Worm (Caenorhabditis elegans): ENCODE measurements around the gene ltd-1.

Gene ltd-1

ce11 chrII:8124867-8125266 is 32.3 kb upstream of the ltd-1 start, which contains the start of gene ire-1 (continued):
- no peak for TF ChIP-seq unc-98 (GFP tag; IDR thresholded peaks at IDR 0.05)
- TF ChIP-seq tlp-1 (tag; optimal IDR thresholded peaks at IDR 0.05): no peak
- TF ChIP-seq nhr-71 (tag; optimal IDR thresholded peaks at IDR 0.05): peak; percentile 65
- TF ChIP-seq vab-15 (tag; optimal IDR thresholded peaks at IDR 0.05): no peak
- TF ChIP-seq blmp-1 (tag; optimal IDR thresholded peaks at IDR 0.05): peak; percentile 49
- TF ChIP-seq mab-9 (GFP tag; IDR thresholded peaks at IDR 0.05): no peak
- no peak for TF ChIP-seq grh-1 (GFP tag; IDR thresholded peaks at IDR 0.05)
- no peak for TF ChIP-seq ceh-63 (GFP tag; optimal IDR thresholded peaks at IDR 0.05)
- peak; percentile 52 for TF ChIP-seq nhr-47 (tag; optimal IDR thresholded peaks at IDR 0.05)
- TF ChIP-seq elt-3 (tag; optimal IDR thresholded peaks at IDR 0.05): peak in 1 of 6 experiments; percentile 59
- TF ChIP-seq fos-1 (tag; optimal IDR thresholded peaks at IDR 0.05): peak; percentile 35
- peak; percentile 98 to 100 for TF ChIP-seq lsy-2 (tag; optimal IDR thresholded peaks at IDR 0.05)
- no peak for TF ChIP-seq hlh-17 (GFP tag; optimal IDR thresholded peaks at IDR 0.05; ENCODE audit: borderline replicate concordance)
- TF ChIP-seq efl-3 (GFP tag; optimal IDR thresholded peaks at IDR 0.05): no peak
- peak; percentile 48 for TF ChIP-seq fkh-8 (tag; optimal IDR thresholded peaks at IDR 0.05)
- TF ChIP-seq pqm-1 (tag; optimal IDR thresholded peaks at IDR 0.05): no peak
- TF ChIP-seq ztf-11 (tag; optimal IDR thresholded peaks at IDR 0.05): no peak
- TF ChIP-seq elt-2 (tag; optimal IDR thresholded peaks at IDR 0.05): no peak
- no peak for TF ChIP-seq hlh-4 (tag; optimal IDR thresholded peaks at IDR 0.05)
- peak; percentile 9 for TF ChIP-seq dsc-1 (tag; optimal IDR thresholded peaks at IDR 0.05)
- peak; percentile 44 for TF ChIP-seq rnt-1 (tag; optimal IDR thresholded peaks at IDR 0.05)
- TF ChIP-seq lin-35 (GFP tag; optimal IDR thresholded peaks at IDR 0.05): peak; percentile 71 to 88
- TF ChIP-seq ceh-8 (GFP tag; optimal IDR thresholded peaks at IDR 0.05): no peak
- TF ChIP-seq egl-13 (tag; optimal IDR thresholded peaks at IDR 0.05): no peak
- no peak for TF ChIP-seq egl-27 (tag; optimal IDR thresholded peaks at IDR 0.05)
- TF ChIP-seq efl-1 (optimal IDR thresholded peaks at IDR 0.05): peak; percentile 52 to 69
- TF ChIP-seq efl-1 (GFP tag; optimal IDR thresholded peaks at IDR 0.05 in 1 of 2): peak; percentile 70 to 95
- no peak for TF ChIP-seq unc-30 (tag; optimal IDR thresholded peaks at IDR 0.05)
- TF ChIP-seq ces-1 (GFP tag; optimal IDR thresholded peaks at IDR 0.05): no peak
- TF ChIP-seq C34B4.2 (tag; optimal IDR thresholded peaks at IDR 0.05): no peak
- peak; percentile 72 for TF ChIP-seq snu-23 (GFP tag; optimal IDR thresholded peaks at IDR 0.05)
- no peak for TF ChIP-seq sox-4 (tag; optimal IDR thresholded peaks at IDR 0.05)
- TF ChIP-seq nhr-28 (tag; optimal IDR thresholded peaks at IDR 0.05): no peak
- no peak for TF ChIP-seq nhr-237 (tag; optimal IDR thresholded peaks at IDR 0.05)
- TF ChIP-seq mdl-1 (tag; optimal IDR thresholded peaks at IDR 0.05): peak in 1 of 2 experiments; percentile 53
- no peak for TF ChIP-seq ceh-88 (GFP tag; IDR thresholded peaks at IDR 0.05)
- no peak for TF ChIP-seq lin-39 (tag; optimal IDR thresholded peaks at IDR 0.05)
- TF ChIP-seq C16A3.4 (tag; optimal IDR thresholded peaks at IDR 0.05): peak; percentile 81
- no peak for TF ChIP-seq pax-3 (tag; optimal IDR thresholded peaks at IDR 0.05)
- peak; percentile 47 for TF ChIP-seq lin-14 (GFP tag; optimal IDR thresholded peaks at IDR 0.05)
- no peak for TF ChIP-seq fkh-10 (GFP tag; optimal IDR thresholded peaks at IDR 0.05)
- no peak for TF ChIP-seq nhr-76 (tag; optimal IDR thresholded peaks at IDR 0.05)
- TF ChIP-seq zag-1 (tag; optimal IDR thresholded peaks at IDR 0.05): no peak
- no peak for TF ChIP-seq nhr-90 (tag; optimal IDR thresholded peaks at IDR 0.05; ENCODE audit: poor library complexity)

- TF ChIP-seq ceh-82 (tag; optimal IDR thresholded peaks at IDR 0.05) (no peak), pax-3 (tag; optimal IDR thresholded peaks at IDR 0.05) (no peak), swsn-7 (tag; optimal IDR thresholded peaks at IDR 0.05) (no peak), rnt-1 (tag; optimal IDR thresholded peaks at IDR 0.05) (peak; percentile 70), nhr-71 (tag; optimal IDR thresholded peaks at IDR 0.05) (peak; percentile 11), hlh-4 (tag; optimal IDR thresholded peaks at IDR 0.05) (no peak), lin-14 (GFP tag; optimal IDR thresholded peaks at IDR 0.05) (peak; percentile 68)
Observed at ce11 chrII:8117426-8117825, 24.9 kb upstream of the ltd-1 start.

All from whole organism, L1 larva.